Fruit fly (Drosophila melanogaster) whole organism, embryonic: ENCODE data around the gene vers.

Source experiments
- Bteb2 ChIP-seq: fragments of 200-800 bp; sonication (Bioruptor generic); optimal IDR thresholded peaks from 2 replicates; lab custom pipeline; 2016; ENCODE audit warnings: missing biosample characterization, missing genetic modification characterization
- CG10267 ChIP-seq: fragments of 200-800 bp; sonication (Bioruptor generic); optimal IDR thresholded peaks from 2 replicates; lab custom pipeline; 2018; ENCODE audit warnings: missing biosample characterization, mild to moderate bottlenecking, missing genetic modification characterization, moderate library complexity
- CG11247 ChIP-seq: fragments of 200-800 bp; sonication (Bioruptor generic); IDR thresholded peaks from 2 replicates; pipeline ENCODE4 v1.3.6; 2022; ENCODE audit warnings: missing biosample characterization, missing genetic modification characterization
- CG11398 ChIP-seq: fragments of 200-800 bp; sonication (Bioruptor generic); optimal IDR thresholded peaks from 2 replicates; lab custom pipeline; 2016; ENCODE audit warnings: missing biosample characterization, missing genetic modification characterization
- CG11695 ChIP-seq: fragments of 200-800 bp; sonication (Bioruptor generic); IDR thresholded peaks from 3 replicates; pipeline ENCODE4 v1.3.6; 2022; ENCODE audit warnings: missing biosample characterization, missing genetic modification characterization
- CG12769 ChIP-seq: fragments of 200-800 bp; sonication (Bioruptor generic); optimal IDR thresholded peaks from 2 replicates; lab custom pipeline; 2019; ENCODE audit warnings: missing biosample characterization, mild to moderate bottlenecking, missing genetic modification characterization, moderate library complexity
- CG14860 ChIP-seq: fragments of 200-800 bp; sonication (Bioruptor generic); IDR thresholded peaks from 3 replicates; pipeline ENCODE4 v1.3.6; 2022; ENCODE audit warnings: missing biosample characterization, missing genetic modification characterization; ENCODE audit not compliant: partially characterized antibody
- CG15514 ChIP-seq: fragments of 200-800 bp; sonication (Bioruptor generic); optimal IDR thresholded peaks from 3 replicates; lab custom pipeline; 2017; ENCODE audit warnings: missing biosample characterization, missing genetic modification characterization, mild to moderate bottlenecking, moderate library complexity, missing genetic modification reagents
- CG1603 ChIP-seq: fragments of 200-800 bp; sonication (Bioruptor generic); optimal IDR thresholded peaks from 2 replicates; lab custom pipeline; 2019; ENCODE audit warnings: missing biosample characterization, mild to moderate bottlenecking, missing genetic modification characterization, moderate library complexity
- CG17359 ChIP-seq: fragments of 200-800 bp; sonication (Bioruptor generic); optimal IDR thresholded peaks from 3 replicates; lab custom pipeline; 2018; ENCODE audit warnings: missing biosample characterization, mild to moderate bottlenecking, missing genetic modification characterization, moderate library complexity
- CG18599 ChIP-seq: fragments of 200-800 bp; sonication (Bioruptor generic); optimal IDR thresholded peaks from 3 replicates; lab custom pipeline; 2017; ENCODE audit warnings: missing biosample characterization, missing genetic modification characterization, mild to moderate bottlenecking, moderate library complexity, missing genetic modification reagents
- CG2889 ChIP-seq: fragments of 200-800 bp; sonication (Bioruptor generic); IDR thresholded peaks from 3 replicates; pipeline ENCODE4 v1.3.6; 2022; ENCODE audit warnings: missing biosample characterization, missing genetic modification characterization
- CG30403 ChIP-seq: fragments of 200-800 bp; sonication (Bioruptor generic); optimal IDR thresholded peaks from 3 replicates; lab custom pipeline; 2016; ENCODE audit warnings: missing biosample characterization, missing genetic modification characterization
- CG31224 ChIP-seq: fragments of 200-800 bp; sonication (Bioruptor generic); IDR thresholded peaks from 2 replicates; pipeline ENCODE4 v1.3.6; 2022; ENCODE audit warnings: missing biosample characterization, missing genetic modification characterization
- CG3995 ChIP-seq: fragments of 200-800 bp; sonication (Bioruptor generic); optimal IDR thresholded peaks from 3 replicates; lab custom pipeline; 2016; ENCODE audit warnings: missing biosample characterization, missing genetic modification characterization
- CG4424 ChIP-seq: fragments of 200-800 bp; sonication (Bioruptor generic); optimal IDR thresholded peaks from 3 replicates; lab custom pipeline; 2016; ENCODE audit warnings: missing biosample characterization, missing genetic modification characterization
- CG6689 ChIP-seq: fragments of 200-800 bp; sonication (Bioruptor generic); IDR thresholded peaks from 2 replicates; pipeline ENCODE4 v1.3.6; 2022; ENCODE audit warnings: missing biosample characterization, missing genetic modification characterization
- Chrac-16 ChIP-seq: fragments of 200-800 bp; sonication (Bioruptor generic); optimal IDR thresholded peaks from 3 replicates; lab custom pipeline; 2016; ENCODE audit warnings: missing biosample characterization, missing genetic modification characterization
- Dek ChIP-seq: fragments of 200-800 bp; sonication (Bioruptor generic); optimal IDR thresholded peaks from 3 replicates; lab custom pipeline; 2019; ENCODE audit warnings: missing biosample characterization, mild to moderate bottlenecking, missing genetic modification characterization, moderate library complexity
- Elba2 ChIP-seq: fragments of 200-800 bp; sonication (Bioruptor generic); optimal IDR thresholded peaks from 3 replicates; lab custom pipeline; 2016; ENCODE audit warnings: missing biosample characterization, missing genetic modification characterization
- Fer1 ChIP-seq: fragments of 200-800 bp; sonication (Bioruptor generic); optimal IDR thresholded peaks from 2 replicates; lab custom pipeline; 2017; ENCODE audit warnings: missing biosample characterization, mild to moderate bottlenecking, missing genetic modification characterization
- H15 ChIP-seq: fragments of 200-800 bp; sonication (Bioruptor generic); IDR thresholded peaks from 3 replicates; pipeline ENCODE4 v1.3.6; 2022; ENCODE audit warnings: missing biosample characterization, missing genetic modification characterization
- H2.0 ChIP-seq: fragments of 200-800 bp; sonication (Bioruptor generic); IDR thresholded peaks from 2 replicates; pipeline ENCODE4 v1.3.6; 2022; ENCODE audit warnings: missing biosample characterization, missing genetic modification characterization
- HHEX ChIP-seq: fragments of 200-800 bp; sonication (Bioruptor generic); optimal IDR thresholded peaks from 3 replicates; lab custom pipeline; 2017; ENCODE audit warnings: missing biosample characterization, mild to moderate bottlenecking, missing genetic modification characterization, missing genetic modification reagents
- HmgZ ChIP-seq: fragments of 200-800 bp; sonication (Bioruptor generic); optimal IDR thresholded peaks from 2 replicates; lab custom pipeline; 2018; ENCODE audit warnings: missing biosample characterization, mild to moderate bottlenecking, missing genetic modification characterization
- Max ChIP-seq: fragments of 200-800 bp; sonication (Bioruptor generic); optimal IDR thresholded peaks from 2 replicates; lab custom pipeline; 2016; ENCODE audit warnings: missing biosample characterization, mild to moderate bottlenecking, missing genetic modification characterization
- bigmax ChIP-seq: fragments of 200-800 bp; sonication (Bioruptor generic); optimal IDR thresholded peaks from 2 replicates; lab custom pipeline; 2018; ENCODE audit warnings: missing biosample characterization, mild to moderate bottlenecking, missing genetic modification characterization
- cad ChIP-seq: fragments of >200 bp; optimal IDR thresholded peaks from 2 replicates; lab custom pipeline; 2017; ENCODE audit warnings: missing biosample characterization, missing genetic modification characterization
- da ChIP-seq: fragments of 200-800 bp; sonication (Bioruptor generic); optimal IDR thresholded peaks from 2 replicates; lab custom pipeline; 2016; ENCODE audit warnings: missing biosample characterization, missing genetic modification characterization
- dimm ChIP-seq: fragments of 200-800 bp; sonication (Bioruptor generic); IDR thresholded peaks from 2 replicates; pipeline ENCODE4 v1.3.6; 2022; ENCODE audit warnings: missing biosample characterization, missing genetic modification characterization
- disco-r ChIP-seq: fragments of 200-800 bp; sonication (Bioruptor generic); optimal IDR thresholded peaks from 2 replicates; lab custom pipeline; 2016; ENCODE audit warnings: missing biosample characterization, missing genetic modification characterization
- dpn ChIP-seq, 2 experiments: fragments of 200-800 bp; sonication (Bioruptor generic); optimal IDR thresholded peaks; 3 replicates each; lab custom pipeline; 2016; ENCODE audit warnings: missing biosample characterization in 2 of 2, missing genetic modification characterization in 2 of 2
- eve ChIP-seq, 2 experiments: fragments of >200 bp; optimal IDR thresholded peaks; 2 replicates each; lab custom pipeline; 2017; ENCODE audit warnings: missing biosample characterization in 2 of 2, missing genetic modification characterization in 2 of 2
- ftz-f1 ChIP-seq: fragments of 200-800 bp; sonication (Bioruptor generic); optimal IDR thresholded peaks from 2 replicates; lab custom pipeline; 2016; ENCODE audit warnings: missing biosample characterization, missing genetic modification characterization
- gem ChIP-seq: fragments of 200-800 bp; sonication (Bioruptor generic); optimal IDR thresholded peaks from 2 replicates; lab custom pipeline; 2019; ENCODE audit warnings: missing biosample characterization, mild to moderate bottlenecking, missing genetic modification characterization, moderate library complexity
- h ChIP-seq: fragments of >200 bp; optimal IDR thresholded peaks from 2 replicates; lab custom pipeline; 2017
- hb ChIP-seq: fragments of 200-800 bp; sonication (Bioruptor generic); IDR thresholded peaks from 3 replicates; pipeline ENCODE4 v1.3.6; 2022; ENCODE audit warnings: missing biosample characterization, missing genetic modification characterization; ENCODE audit not compliant: partially characterized antibody
- lbe ChIP-seq: fragments of 200-800 bp; sonication (Bioruptor generic); optimal IDR thresholded peaks from 2 replicates; lab custom pipeline; 2016; ENCODE audit warnings: missing biosample characterization, mild to moderate bottlenecking, missing genetic modification characterization
- oc ChIP-seq: fragments of 200-800 bp; sonication (Bioruptor generic); optimal IDR thresholded peaks from 2 replicates; lab custom pipeline; 2018; ENCODE audit warnings: missing biosample characterization, mild to moderate bottlenecking, missing genetic modification characterization, moderate library complexity
- pan ChIP-seq, 4 experiments: fragments of >200 bp in 3 of 4; fragments of 200-800 bp in 1 of 4; sonication (Bioruptor generic) in 1 of 4; optimal IDR thresholded peaks in 3 of 4; IDR thresholded peaks in 1 of 4; 2 replicates each; pipeline versions ENCODE4 v1.3.6 to Lab custom; 2017 to 2022; ENCODE audit warnings: missing biosample characterization in 2 of 4, missing genetic modification characterization in 2 of 4, mixed read lengths in 1 of 4
- phol ChIP-seq: fragments of 200-800 bp; sonication (Bioruptor generic); optimal IDR thresholded peaks from 3 replicates; lab custom pipeline; 2018; ENCODE audit warnings: missing biosample characterization, mild to moderate bottlenecking, missing genetic modification characterization, moderate library complexity
- pum ChIP-seq: fragments of 200-800 bp; sonication (Bioruptor generic); optimal IDR thresholded peaks from 2 replicates; lab custom pipeline; 2016; ENCODE audit warnings: missing biosample characterization, missing genetic modification characterization
- salm ChIP-seq: fragments of 200-800 bp; sonication (Bioruptor generic); optimal IDR thresholded peaks from 2 replicates; lab custom pipeline; 2018; ENCODE audit warnings: missing biosample characterization, mild to moderate bottlenecking, missing genetic modification characterization
- sens-2 ChIP-seq: fragments of 200-800 bp; sonication (Bioruptor generic); IDR thresholded peaks from 2 replicates; pipeline ENCODE4 v1.3.6; 2022; ENCODE audit warnings: missing biosample characterization, missing genetic modification characterization
- seq ChIP-seq: fragments of 200-800 bp; sonication (Bioruptor generic); IDR thresholded peaks from 2 replicates; pipeline ENCODE4 v1.3.6; 2022; ENCODE audit warnings: missing biosample characterization, missing genetic modification characterization
- slbo ChIP-seq: fragments of 200-800 bp; sonication (Bioruptor generic); IDR thresholded peaks from 2 replicates; pipeline ENCODE4 v1.3.6; 2022; ENCODE audit warnings: missing biosample characterization, missing genetic modification characterization
- sna ChIP-seq: fragments of 200-800 bp; sonication (Bioruptor generic); IDR thresholded peaks from 2 replicates; pipeline ENCODE4 v1.3.6; 2022; ENCODE audit warnings: missing biosample characterization, missing genetic modification characterization; ENCODE audit not compliant: partially characterized antibody
- trem ChIP-seq: fragments of 200-800 bp; optimal IDR thresholded peaks from 3 replicates; lab custom pipeline; 2019; ENCODE audit warnings: missing biosample characterization, mild to moderate bottlenecking, missing genetic modification characterization, moderate library complexity
- zen2 ChIP-seq: fragments of 200-800 bp; sonication (Bioruptor generic); IDR thresholded peaks from 3 replicates; pipeline ENCODE4 v1.3.6; 2022; ENCODE audit warnings: missing biosample characterization, missing genetic modification characterization; ENCODE audit not compliant: partially characterized antibody

vers gene

DNA sequence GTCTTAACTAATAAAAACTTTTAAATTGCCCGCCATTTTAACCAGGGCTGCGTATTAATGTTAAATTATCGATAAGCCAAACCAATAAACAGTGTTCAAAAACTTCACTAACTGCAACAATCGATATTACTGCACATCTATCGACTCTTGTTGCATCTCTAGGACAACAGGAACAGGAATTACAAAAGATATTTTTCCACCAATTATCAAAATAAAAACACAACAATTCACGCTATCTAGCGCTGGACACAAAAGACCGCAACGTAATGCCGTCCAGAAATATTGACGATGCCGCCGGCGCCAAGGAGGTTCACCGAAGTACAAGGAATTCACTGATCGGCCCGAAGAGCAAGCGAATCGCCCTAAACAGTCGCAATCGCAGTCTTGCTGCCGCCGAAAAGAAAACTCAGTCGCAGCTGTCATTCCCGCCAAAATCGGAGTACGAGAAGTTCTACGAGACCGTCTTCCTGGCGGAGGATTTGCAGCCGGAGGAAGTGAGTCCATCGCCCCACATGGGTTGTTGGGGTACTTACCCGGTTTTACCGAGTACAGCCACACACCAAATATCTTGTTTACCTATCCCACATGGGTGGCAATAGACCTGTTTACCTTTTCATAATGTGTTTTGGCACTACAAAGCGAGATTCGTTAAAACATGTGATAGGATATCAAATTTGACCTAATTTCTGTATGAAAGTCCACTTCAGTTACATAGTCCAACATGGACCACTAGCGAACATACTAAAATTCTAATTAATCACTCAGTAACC lies at the start of gene vers (continued):
- peak in 1 of 2 experiments; percentile 30 for TF ChIP-seq dpn (GFP tag; optimal IDR thresholded peaks at IDR 0.05; lab: Kevin White, UChicago)
- peak; percentile 38 for TF ChIP-seq phol (tag; lab: Kevin White, UChicago)
- TF ChIP-seq Max (GFP tag; lab: Kevin White, UChicago): peak; percentile 56
- TF ChIP-seq Bteb2: no peak
- no peak for TF ChIP-seq CG12769 (tag; lab: Kevin White, UChicago)
- peak; percentile 86 for TF ChIP-seq CG14860 (GFP tag; lab: Robert Waterston, UW)
- TF ChIP-seq CG1603 (tag; lab: Kevin White, UChicago): peak; percentile 70
- TF ChIP-seq Fer1 (GFP tag; lab: Kevin White, UChicago): peak; percentile 32
- TF ChIP-seq dimm (GFP tag; lab: Robert Waterston, UW): no peak
- no peak for TF ChIP-seq CG6689 (GFP tag; lab: Robert Waterston, UW)
- no peak for TF ChIP-seq CG17359
- TF ChIP-seq CG11398 (GFP tag; lab: Kevin White, UChicago): no peak
- no peak; the same call in 1 of the 2 replicates for TF ChIP-seq seq (GFP tag; lab: Robert Waterston, UW)
- TF ChIP-seq sens-2 (GFP tag; lab: Robert Waterston, UW): no peak
- no peak for TF ChIP-seq CG4424 (GFP tag; lab: Kevin White, UChicago)
- no peak for TF ChIP-seq oc
- TF ChIP-seq HHEX (GFP tag; lab: Kevin White, UChicago): no peak
- no peak for TF ChIP-seq da (GFP tag; lab: Kevin White, UChicago)
- TF ChIP-seq zen2 (GFP tag; lab: Robert Waterston, UW): peak; percentile 88
- no peak for TF ChIP-seq CG31224
- TF ChIP-seq ftz-f1: no peak
- TF ChIP-seq H15 (GFP tag; lab: Robert Waterston, UW): no peak
- peak; percentile 88 for TF ChIP-seq sna (GFP tag; lab: Robert Waterston, UW)
- no peak for TF ChIP-seq pum (GFP tag; lab: Kevin White, UChicago)
- TF ChIP-seq disco-r (GFP tag; lab: Kevin White, UChicago): no peak
- no peak for TF ChIP-seq bigmax (GFP tag; lab: Kevin White, UChicago)
- no peak for TF ChIP-seq gem
- TF ChIP-seq Dek (tag; lab: Kevin White, UChicago): no peak
- TF ChIP-seq CG30403: peak; percentile 19
- no peak for TF ChIP-seq h (lab: Kevin White, UChicago)
- TF ChIP-seq lbe (GFP tag; lab: Kevin White, UChicago): peak; percentile 41
- peak; percentile 56 for TF ChIP-seq CG15514
- TF ChIP-seq salm (tag; lab: Kevin White, UChicago): no peak
- TF ChIP-seq slbo (GFP tag; lab: Robert Waterston, UW): peak; percentile 58
- no peak for TF ChIP-seq H2.0
- TF ChIP-seq CG11247 (GFP tag; lab: Robert Waterston, UW): 0 out of 2 replicates have a peak, but pooled peaks have one; percentile 36
- TF ChIP-seq HmgZ (tag; lab: Kevin White, UChicago): peak; percentile 43
- no peak for TF ChIP-seq pan (optimal IDR thresholded peaks at IDR 0.05; lab: Kevin White, UChicago)
- TF ChIP-seq pan (GFP tag; optimal IDR thresholded peaks at IDR 0.05 in 1 of 2, IDR thresholded peaks at IDR 0.05 in 1 of 2): no peak
- peak; percentile 75 for TF ChIP-seq Elba2
- no peak for TF ChIP-seq CG2889 (GFP tag; lab: Robert Waterston, UW)
- TF ChIP-seq hb (GFP tag; lab: Robert Waterston, UW): peak; percentile 84
- TF ChIP-seq CG3995 (GFP tag; lab: Kevin White, UChicago): peak; percentile 85
- TF ChIP-seq CG10267 (tag; lab: Kevin White, UChicago): peak; percentile 98
- TF ChIP-seq cad: no peak
- TF ChIP-seq Chrac-16 (GFP tag; lab: Kevin White, UChicago): peak; percentile 6
- TF ChIP-seq CG18599 (GFP tag; lab: Kevin White, UChicago): no peak
- TF ChIP-seq trem (tag; lab: Kevin White, UChicago): peak; percentile 69
- TF ChIP-seq CG11695 (GFP tag; lab: Robert Waterston, UW): 0 out of 3 replicates have a peak, but pooled peaks have one; percentile 23
- TF ChIP-seq eve (GFP tag; optimal IDR thresholded peaks at IDR 0.05; lab: Kevin White, UChicago): no peak
